Fruit fly (Drosophila melanogaster): ENCODE measurements around the gene gammaSnap2.
A peak's percentile ranks its signal among the peaks of the same experiment; 100 is the strongest.

gammaSnap2 gene

dm6 chr3R:10097531-10098295 lies 23.5 kb downstream of the gammaSnap2 start (continued):
- TF ChIP-seq pb (GFP tag; optimal IDR thresholded peaks at IDR 0.05) (peak; percentile 31), Taf1 (GFP tag; IDR thresholded peaks at IDR 0.05) (peak; percentile 50; the same call in 1 of the 2 replicates), CG31224 (GFP tag; IDR thresholded peaks at IDR 0.05) (peak; percentile 45; the same call in 1 of the 2 replicates), CG3847 (GFP tag; IDR thresholded peaks at IDR 0.05) (peak; percentile 63), HmgZ (tag; optimal IDR thresholded peaks at IDR 0.05) (peak; percentile 47), Poxn (GFP tag; IDR thresholded peaks at IDR 0.05) (no peak), BEAF-32 (GFP tag; optimal IDR thresholded peaks at IDR 0.05) (no peak), eyg (GFP tag; optimal IDR thresholded peaks at IDR 0.05) (peak; percentile 66), CG2678 (tag; optimal IDR thresholded peaks at IDR 0.05) (peak; percentile 82), Stat92E (GFP tag; optimal IDR thresholded peaks at IDR 0.05) (no peak), CG2202 (tag; optimal IDR thresholded peaks at IDR 0.05) (no peak), MBD-R2 (GFP tag; IDR thresholded peaks at IDR 0.05) (peak; percentile 43; the same call in 1 of the 2 replicates), CG9437 (GFP tag; optimal IDR thresholded peaks at IDR 0.05) (peak; percentile 69), ken (GFP tag; IDR thresholded peaks at IDR 0.05) (peak; percentile 51; the same call in 1 of the 3 replicates), CG7372 (GFP tag; IDR thresholded peaks at IDR 0.05) (peak; percentile 73), CG4707 (GFP tag; optimal IDR thresholded peaks at IDR 0.05) (no peak), TFAM (GFP tag; optimal IDR thresholded peaks at IDR 0.05) (no peak), CG15011 (GFP tag; optimal IDR thresholded peaks at IDR 0.05) (peak; percentile 33), CG10267 (tag; optimal IDR thresholded peaks at IDR 0.05) (peak; percentile 39), vnd (GFP tag; IDR thresholded peaks at IDR 0.05; ENCODE audit: partially characterized antibody) (no peak; the same call in 2 of the 3 replicates), CG34422 (GFP tag; IDR thresholded peaks at IDR 0.05) (peak; percentile 49; the same call in 1 of the 3 replicates), Hand (GFP tag; optimal IDR thresholded peaks at IDR 0.05) (peak; percentile 56), unpg (GFP tag; optimal IDR thresholded peaks at IDR 0.05) (peak; percentile 74), CG9609 (GFP tag; optimal IDR thresholded peaks at IDR 0.05) (peak; percentile 49), grau (tag; optimal IDR thresholded peaks at IDR 0.05) (peak; percentile 73), ci (GFP tag; IDR thresholded peaks at IDR 0.05) (peak; percentile 75), HHEX (GFP tag; optimal IDR thresholded peaks at IDR 0.05) (peak; percentile 82), Dip3 (GFP tag; optimal IDR thresholded peaks at IDR 0.05) (peak; percentile 60), CG16815 (GFP tag; optimal IDR thresholded peaks at IDR 0.05) (peak; percentile 4), CG2712 (tag; optimal IDR thresholded peaks at IDR 0.05) (peak; percentile 67), CG12942 (GFP tag; optimal IDR thresholded peaks at IDR 0.05) (peak; percentile 41), CG12659 (GFP tag; optimal IDR thresholded peaks at IDR 0.05) (peak; percentile 67), CG4854 (GFP tag; optimal IDR thresholded peaks at IDR 0.05) (no peak), Sox100B (GFP tag; optimal IDR thresholded peaks at IDR 0.05) (peak; percentile 70), CG15514 (GFP tag; optimal IDR thresholded peaks at IDR 0.05) (peak; percentile 63), CG6683 (GFP tag; optimal IDR thresholded peaks at IDR 0.05) (peak; percentile 54), org-1 (GFP tag; optimal IDR thresholded peaks at IDR 0.05) (peak; percentile 72), BtbVII (GFP tag; optimal IDR thresholded peaks at IDR 0.05) (peak; percentile 80), Bteb2 (GFP tag; optimal IDR thresholded peaks at IDR 0.05) (peak; percentile 37), CG11093 (GFP tag; IDR thresholded peaks at IDR 0.05) (no peak), bcd (GFP tag; optimal IDR thresholded peaks at IDR 0.05) (peak; percentile 59), NfI (GFP tag; optimal IDR thresholded peaks at IDR 0.05) (peak; percentile 76), psq (GFP tag; optimal IDR thresholded peaks at IDR 0.05) (no peak), CG13296 (GFP tag; optimal IDR thresholded peaks at IDR 0.05) (peak; percentile 78), CG2116 (GFP tag; optimal IDR thresholded peaks at IDR 0.05) (peak; percentile 3), CG17328 (GFP tag; IDR thresholded peaks at IDR 0.05) (peak; percentile 56; the same call in 1 of the 2 replicates), eve (GFP tag; optimal IDR thresholded peaks at IDR 0.05) (peak in 1 of 2 experiments; percentile 85), Hsf (GFP tag; optimal IDR thresholded peaks at IDR 0.05) (peak; percentile 57)

All from whole organism, embryonic.